Worm (Caenorhabditis elegans) whole organism, mixed stage, embryonic: ENCODE results near the gene cnc-2.

ENCODE experiments used
- elt-1 ChIP-seq: sonication (generic microtip); optimal IDR thresholded peaks from 2 replicates; lab custom pipeline; 2017; ENCODE audit warnings: missing genetic modification characterization, mild to moderate bottlenecking, missing compliant biosample characterization, antibody characterized with exemption, moderate library complexity, borderline replicate concordance; ENCODE audit not compliant: insufficient read depth
- lin-13 ChIP-seq: fragments of 150-350 bp; optimal IDR thresholded peaks from 2 replicates; lab custom pipeline; 2014; ENCODE audit warnings: missing biosample characterization, missing genetic modification characterization
- mls-2 ChIP-seq: sonication (generic microtip); optimal IDR thresholded peaks from 2 replicates; lab custom pipeline; 2016; ENCODE audit warnings: mild to moderate bottlenecking, missing genetic modification characterization, moderate library complexity, missing compliant biosample characterization
- nhr-12 ChIP-seq: fragments of 150-350 bp; optimal IDR thresholded peaks from 2 replicates; lab custom pipeline; 2014; ENCODE audit warnings: missing biosample characterization, missing genetic modification characterization
- tbx-8 ChIP-seq: fragments of 200-800 bp; sonication (Bioruptor generic); optimal IDR thresholded peaks from 2 replicates; lab custom pipeline; 2018; ENCODE audit warnings: mild to moderate bottlenecking, missing genetic modification characterization, moderate library complexity, missing compliant biosample characterization
- unc-39 ChIP-seq: fragments of 150-350 bp; optimal IDR thresholded peaks from 2 replicates; lab custom pipeline; 2014; ENCODE audit warnings: missing biosample characterization, missing genetic modification characterization
- unc-62 ChIP-seq: fragments of 150-350 bp; optimal IDR thresholded peaks from 2 replicates; lab custom pipeline; 2014; ENCODE audit warnings: missing biosample characterization, missing genetic modification reagents, missing genetic modification characterization
- ztf-11 ChIP-seq: fragments of 150-350 bp; optimal IDR thresholded peaks from 2 replicates; lab custom pipeline; 2014; ENCODE audit warnings: missing biosample characterization, missing genetic modification characterization

ce11 chrV:1408116-1408515, 41.9 kb downstream of the cnc-2 start:
- TF ChIP-seq tbx-8 (no peak), mls-2 (tag; lab: Kevin White, UChicago) (no peak), unc-62 (GFP tag; lab: Kevin White, UChicago) (no peak), ztf-11 (no peak), unc-39 (no peak), elt-1 (no peak), nhr-12 (tag; lab: Kevin White, UChicago) (no peak), lin-13 (tag; lab: Kevin White, UChicago) (no peak)
